Worm (Caenorhabditis elegans) whole organism, young adult: ENCODE results near the gene exc-9.

ENCODE experiments used
- B0019.2 ChIP-seq: fragments of 200-800 bp; sonication (Bioruptor generic); conservative IDR thresholded peaks from 2 replicates; pipeline ENCODE4 v1.3.6; 2022; ENCODE audit warnings: missing genetic modification reagents, missing genetic modification characterization, missing compliant biosample characterization
- B0035.1 ChIP-seq: sonication (generic microtip); optimal IDR thresholded peaks from 2 replicates; lab custom pipeline; 2016; ENCODE audit warnings: missing genetic modification characterization, mild to moderate bottlenecking, missing compliant biosample characterization, missing genotype, missing genetic modification reagents
- B0261.1 ChIP-seq: sonication (generic microtip); optimal IDR thresholded peaks from 2 replicates; lab custom pipeline; 2016; ENCODE audit warnings: mild to moderate bottlenecking, missing genetic modification characterization, moderate library complexity, missing compliant biosample characterization
- C06A6.2 ChIP-seq: fragments of 200-800 bp; sonication (Bioruptor generic); conservative IDR thresholded peaks from 2 replicates; pipeline ENCODE4 v1.3.6; 2022; ENCODE audit warnings: missing genetic modification characterization, missing compliant biosample characterization
- F49E8.2 ChIP-seq: sonication (generic microtip); optimal IDR thresholded peaks from 3 replicates; lab custom pipeline; 2017; ENCODE audit warnings: missing genetic modification characterization, mild to moderate bottlenecking, missing compliant biosample characterization, antibody characterized with exemption, moderate library complexity; ENCODE audit not compliant: insufficient read depth
- F52B5.7 ChIP-seq: sonication (generic microtip); optimal IDR thresholded peaks from 2 replicates; lab custom pipeline; 2016; ENCODE audit warnings: mild to moderate bottlenecking, missing genetic modification characterization, missing compliant biosample characterization
- ZK185.1 ChIP-seq: sonication (generic microtip); optimal IDR thresholded peaks from 2 replicates; lab custom pipeline; 2016; ENCODE audit warnings: mild to moderate bottlenecking, missing genetic modification characterization, missing compliant biosample characterization; ENCODE audit not compliant: poor library complexity, severe bottlenecking
- athp-1 ChIP-seq: sonication (generic microtip); optimal IDR thresholded peaks from 2 replicates; lab custom pipeline; 2017; ENCODE audit warnings: mild to moderate bottlenecking, missing genetic modification characterization, missing compliant biosample characterization
- attf-3 ChIP-seq: fragments of 200-800 bp; sonication (Bioruptor generic); conservative IDR thresholded peaks from 2 replicates; pipeline ENCODE4 v1.3.6; 2022; ENCODE audit warnings: missing genetic modification reagents, missing genetic modification characterization, missing compliant biosample characterization
- attf-6 ChIP-seq: fragments of 200-800 bp; sonication (Bioruptor generic); IDR thresholded peaks from 2 replicates; pipeline ENCODE4 v1.3.6; 2022; ENCODE audit warnings: missing genetic modification reagents, missing genetic modification characterization, missing compliant biosample characterization
- bed-1 ChIP-seq: fragments of 200-800 bp; sonication (Bioruptor generic); IDR thresholded peaks from 2 replicates; pipeline ENCODE4 v1.3.6; 2022; ENCODE audit warnings: missing genetic modification reagents, missing genetic modification characterization, missing compliant biosample characterization
- bed-2 ChIP-seq: fragments of 200-800 bp; sonication (Bioruptor generic); IDR thresholded peaks from 2 replicates; pipeline ENCODE4 v1.3.6; 2022; ENCODE audit warnings: missing genetic modification reagents, missing genetic modification characterization, missing compliant biosample characterization
- cebp-2 ChIP-seq: fragments of 200-800 bp; sonication (Bioruptor generic); IDR thresholded peaks from 2 replicates; pipeline ENCODE4 v1.3.6; 2022; ENCODE audit warnings: missing genetic modification characterization, missing compliant biosample characterization
- ceh-100 ChIP-seq: fragments of 200-800 bp; sonication (Bioruptor generic); IDR thresholded peaks from 2 replicates; pipeline ENCODE4 v1.3.6; 2022; ENCODE audit warnings: missing genetic modification reagents, missing genetic modification characterization, missing compliant biosample characterization
- ceh-79 ChIP-seq: sonication (generic microtip); optimal IDR thresholded peaks from 2 replicates; lab custom pipeline; 2017; ENCODE audit warnings: mild to moderate bottlenecking, missing genetic modification characterization, missing compliant biosample characterization
- ceh-91 ChIP-seq: fragments of 200-800 bp; sonication (Bioruptor generic); IDR thresholded peaks from 2 replicates; pipeline ENCODE4 v1.3.6; 2022; ENCODE audit warnings: missing genetic modification reagents, missing genetic modification characterization, missing compliant biosample characterization
- die-1 ChIP-seq: sonication (generic microtip); optimal IDR thresholded peaks from 2 replicates; lab custom pipeline; 2016; ENCODE audit warnings: missing genotype, mild to moderate bottlenecking, missing genetic modification characterization, missing compliant biosample characterization
- dox-1 ChIP-seq: fragments of 200-800 bp; sonication (Bioruptor generic); IDR thresholded peaks from 2 replicates; pipeline ENCODE4 v1.3.6; 2022; ENCODE audit warnings: missing genetic modification reagents, missing genetic modification characterization, missing compliant biosample characterization
- dpff-1 ChIP-seq: sonication (generic microtip); optimal IDR thresholded peaks from 2 replicates; lab custom pipeline; 2017; ENCODE audit warnings: mild to moderate bottlenecking, missing genetic modification characterization, missing compliant biosample characterization
- ekl-4 ChIP-seq: fragments of 200-800 bp; sonication (Bioruptor generic); IDR thresholded peaks from 2 replicates; pipeline ENCODE4 v1.3.6; 2022; ENCODE audit warnings: missing genetic modification reagents, missing genetic modification characterization, missing compliant biosample characterization
- gei-17 ChIP-seq: fragments of 200-800 bp; sonication (Bioruptor generic); optimal IDR thresholded peaks from 2 replicates; lab custom pipeline; 2018; ENCODE audit warnings: mild to moderate bottlenecking, missing genetic modification characterization, missing compliant biosample characterization
- hlh-26 ChIP-seq: fragments of 200-800 bp; sonication (Bioruptor generic); conservative IDR thresholded peaks from 2 replicates; pipeline ENCODE4 v1.3.6; 2022; ENCODE audit warnings: missing genetic modification reagents, missing genetic modification characterization, missing compliant biosample characterization
- hmg-20 ChIP-seq: fragments of 200-800 bp; sonication (Bioruptor generic); IDR thresholded peaks from 2 replicates; pipeline ENCODE4 v1.3.6; 2022; ENCODE audit warnings: missing genetic modification reagents, missing genetic modification characterization, missing compliant biosample characterization
- lag-1 ChIP-seq: fragments of 200-800 bp; sonication (Bioruptor generic); IDR thresholded peaks from 2 replicates; pipeline ENCODE4 v1.3.6; 2022; ENCODE audit warnings: missing genetic modification reagents, missing genetic modification characterization, missing compliant biosample characterization
- lin-40 ChIP-seq: sonication (generic microtip); optimal IDR thresholded peaks from 2 replicates; lab custom pipeline; 2016; ENCODE audit warnings: missing genetic modification characterization, mild to moderate bottlenecking, missing compliant biosample characterization, missing genotype, missing genetic modification reagents
- lsl-1 ChIP-seq: fragments of 200-800 bp; sonication (Bioruptor generic); optimal IDR thresholded peaks from 2 replicates; lab custom pipeline; 2018; ENCODE audit warnings: mild to moderate bottlenecking, missing genetic modification characterization, moderate library complexity, missing compliant biosample characterization
- madf-10 ChIP-seq: sonication (generic microtip); optimal IDR thresholded peaks from 2 replicates; lab custom pipeline; 2016; ENCODE audit warnings: mild to moderate bottlenecking, missing genetic modification characterization, missing compliant biosample characterization
- madf-6 ChIP-seq: fragments of 200-800 bp; sonication (Bioruptor generic); IDR thresholded peaks from 2 replicates; pipeline ENCODE4 v1.3.6; 2022; ENCODE audit warnings: missing genetic modification reagents, missing genetic modification characterization, missing compliant biosample characterization
- madf-8 ChIP-seq: fragments of 200-800 bp; sonication (Bioruptor generic); conservative IDR thresholded peaks from 2 replicates; pipeline ENCODE4 v1.3.6; 2022; ENCODE audit warnings: missing genetic modification reagents, missing genetic modification characterization, missing compliant biosample characterization
- mes-4 ChIP-seq: sonication (generic microtip); optimal IDR thresholded peaks from 2 replicates; lab custom pipeline; 2016; ENCODE audit warnings: missing genotype, missing genetic modification characterization, missing compliant biosample characterization
- nfya-2 ChIP-seq: fragments of 200-800 bp; sonication (Bioruptor generic); IDR thresholded peaks from 2 replicates; pipeline ENCODE4 v1.3.6; 2022; ENCODE audit warnings: missing genetic modification reagents, missing genetic modification characterization, missing compliant biosample characterization
- nfyb-1 ChIP-seq: fragments of 200-800 bp; sonication (Bioruptor generic); IDR thresholded peaks from 2 replicates; pipeline ENCODE4 v1.3.6; 2022; ENCODE audit warnings: missing genetic modification reagents, missing genetic modification characterization, missing compliant biosample characterization
- nhr-120 ChIP-seq: fragments of 200-800 bp; sonication (Bioruptor generic); IDR thresholded peaks from 2 replicates; pipeline ENCODE4 v1.3.6; 2022; ENCODE audit warnings: missing genetic modification characterization, missing compliant biosample characterization
- nhr-80 ChIP-seq: sonication (generic microtip); optimal IDR thresholded peaks from 2 replicates; lab custom pipeline; 2016; ENCODE audit warnings: missing genetic modification characterization, missing compliant biosample characterization
- nhr-90 ChIP-seq: sonication (generic microtip); optimal IDR thresholded peaks from 2 replicates; lab custom pipeline; 2016; ENCODE audit warnings: missing genotype, mild to moderate bottlenecking, missing genetic modification characterization, missing compliant biosample characterization
- pha-4 ChIP-seq: fragments of 150-350 bp; sonication (generic microtip); optimal IDR thresholded peaks from 2 replicates; lab custom pipeline; 2014; ENCODE audit warnings: missing biosample characterization, missing genetic modification reagents, missing genetic modification characterization
- repo-1 ChIP-seq: sonication (generic microtip); optimal IDR thresholded peaks from 2 replicates; lab custom pipeline; 2017; ENCODE audit warnings: mild to moderate bottlenecking, missing genetic modification characterization, missing compliant biosample characterization
- rpc-1 ChIP-seq, 2 experiments: fragments of 150-350 bp in 1 of 2; sonication (generic microtip) in 1 of 2; optimal IDR thresholded peaks; 2 replicates each; lab custom pipeline; 2014 to 2018; ENCODE audit warnings: missing biosample characterization in 1 of 2, missing genetic modification characterization in 1 of 2, missing genetic modification reagents in 1 of 2, missing genotype in 1 of 2
- sea-2 ChIP-seq: fragments of 200-800 bp; sonication (Bioruptor generic); IDR thresholded peaks from 2 replicates; pipeline ENCODE4 v1.3.6; 2022; ENCODE audit warnings: missing genetic modification characterization, missing compliant biosample characterization
- snpc-1.1 ChIP-seq: sonication (generic microtip); optimal IDR thresholded peaks from 2 replicates; lab custom pipeline; 2017; ENCODE audit warnings: missing genetic modification characterization, mild to moderate bottlenecking, missing compliant biosample characterization, antibody characterized with exemption, moderate library complexity, missing genotype, missing genetic modification reagents; ENCODE audit not compliant: insufficient read depth
- snpc-1.3 ChIP-seq: sonication (generic microtip); optimal IDR thresholded peaks from 2 replicates; lab custom pipeline; 2017; ENCODE audit warnings: missing genetic modification characterization, mild to moderate bottlenecking, missing compliant biosample characterization, antibody characterized with exemption, moderate library complexity, missing genotype, missing genetic modification reagents; ENCODE audit not compliant: insufficient read depth
- snpc-4 ChIP-seq, 5 experiments: fragments of 150-350 bp in 1 of 5; sonication (generic microtip) in 4 of 5; optimal IDR thresholded peaks; 2 replicates each; lab custom pipeline; 2014 to 2018; ENCODE audit warnings: missing genetic modification characterization in 5 of 5, missing biosample characterization in 3 of 5, antibody characterized with exemption in 2 of 5, mild to moderate bottlenecking in 2 of 5, missing compliant biosample characterization in 2 of 5, missing genotype in 2 of 5, moderate library complexity in 2 of 5, missing genetic modification reagents in 1 of 5
- tbx-9 ChIP-seq: sonication (generic microtip); optimal IDR thresholded peaks from 2 replicates; lab custom pipeline; 2016; ENCODE audit warnings: borderline replicate concordance, missing genetic modification characterization, inconsistent platforms, missing compliant biosample characterization
- zim-3 ChIP-seq: sonication (generic microtip); optimal IDR thresholded peaks from 2 replicates; lab custom pipeline; 2017; ENCODE audit warnings: mild to moderate bottlenecking, missing genetic modification characterization, moderate library complexity, missing compliant biosample characterization
- ztf-25 ChIP-seq: fragments of 200-800 bp; sonication (Bioruptor generic); IDR thresholded peaks from 2 replicates; pipeline ENCODE4 v1.3.6; 2022; ENCODE audit warnings: missing genetic modification reagents, missing genetic modification characterization, missing compliant biosample characterization

Gene exc-9

DNA sequence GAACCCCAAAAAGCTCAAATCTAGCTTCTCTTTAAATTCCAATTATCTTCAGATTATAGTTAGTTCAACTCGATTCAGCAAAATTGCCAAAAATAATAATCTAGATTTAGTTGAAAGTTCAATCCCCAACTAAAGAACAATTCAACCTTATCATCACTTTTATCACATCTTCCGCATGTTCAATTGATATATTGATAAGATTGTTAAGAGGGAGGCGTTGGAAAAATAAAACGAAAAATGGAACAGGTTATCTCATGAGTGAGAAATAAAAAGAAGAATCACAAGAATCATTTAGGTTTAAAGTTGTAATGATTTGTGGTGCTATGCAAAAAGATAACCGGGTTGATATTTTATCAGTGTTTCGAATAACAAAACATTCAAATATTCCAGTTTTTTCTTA is 44.9 kb upstream of the exc-9 start (continued):
- TF ChIP-seq nhr-80 (tag; lab: Kevin White, UChicago): no peak
- TF ChIP-seq madf-6: no peak
- TF ChIP-seq nfya-2 (GFP tag; lab: Robert Waterston, UW): no peak

DNA sequence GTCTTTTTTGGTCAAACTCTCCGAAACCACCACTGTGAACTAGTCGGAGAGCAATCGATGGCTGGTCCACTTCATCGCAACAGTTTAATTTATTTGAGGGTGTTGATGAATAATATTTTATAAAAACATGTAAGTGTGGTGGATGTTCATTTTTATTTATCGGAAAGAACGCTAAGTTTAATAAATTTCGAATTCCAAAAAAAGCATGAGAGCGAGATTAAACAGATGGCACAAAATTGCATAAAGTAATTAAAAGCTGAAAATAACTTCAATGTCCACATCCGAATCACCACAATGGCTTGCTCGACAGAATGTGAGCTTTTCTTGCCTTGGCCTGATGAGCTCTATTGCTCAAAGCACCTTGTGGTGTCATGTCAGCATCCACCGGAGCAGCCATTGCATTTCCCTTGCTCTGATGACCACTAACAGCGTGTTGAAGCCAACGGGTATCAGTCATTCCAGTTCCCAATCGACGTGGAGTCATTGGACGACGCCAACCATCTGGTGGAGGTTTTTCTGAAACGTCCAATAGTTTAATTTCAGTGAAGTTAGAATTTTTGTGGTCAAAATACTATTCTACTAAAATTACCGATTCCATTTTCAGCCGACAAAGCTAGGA is 43.0 kb upstream of the exc-9 start:
- no peak for TF ChIP-seq B0019.2 (GFP tag; lab: Robert Waterston, UW)
- TF ChIP-seq ztf-25 (GFP tag; lab: Robert Waterston, UW): no peak
- no peak for TF ChIP-seq bed-2 (GFP tag; lab: Robert Waterston, UW)
- no peak for TF ChIP-seq ceh-100
- TF ChIP-seq ceh-79 (tag; lab: Kevin White, UChicago): peak; percentile 19
- no peak for TF ChIP-seq rpc-1 (optimal IDR thresholded peaks at IDR 0.05; lab: Kevin White, UChicago)
- no peak for TF ChIP-seq rpc-1 (tag; optimal IDR thresholded peaks at IDR 0.05; lab: Kevin White, UChicago)
- no peak for TF ChIP-seq sea-2
- TF ChIP-seq repo-1 (tag; lab: Kevin White, UChicago): peak; percentile 73
- TF ChIP-seq nhr-90 (tag; lab: Kevin White, UChicago): no peak
- TF ChIP-seq madf-10 (tag; lab: Kevin White, UChicago): no peak
- no peak for TF ChIP-seq ZK185.1
- TF ChIP-seq B0261.1 (tag; lab: Kevin White, UChicago): no peak
- no peak for TF ChIP-seq lsl-1
- 0 out of 2 replicates have a peak, but pooled peaks have one; percentile 6 for TF ChIP-seq cebp-2
- TF ChIP-seq hlh-26 (GFP tag; lab: Robert Waterston, UW): no peak
- TF ChIP-seq snpc-1.1 (tag; lab: Kevin White, UChicago): no peak
- TF ChIP-seq nhr-120 (GFP tag; lab: Robert Waterston, UW): no peak
- no peak for TF ChIP-seq snpc-1.3 (tag; lab: Kevin White, UChicago)
- peak; percentile 17 for TF ChIP-seq die-1
- TF ChIP-seq pha-4 (tag; lab: Kevin White, UChicago): no peak
- TF ChIP-seq dox-1 (GFP tag; lab: Robert Waterston, UW): peak; percentile 30; the same call in 1 of the 2 replicates
- TF ChIP-seq F52B5.7 (tag; lab: Kevin White, UChicago): peak; percentile 89
- peak; percentile 28 for TF ChIP-seq B0035.1 (tag; lab: Kevin White, UChicago)
- no peak for TF ChIP-seq lin-40
- TF ChIP-seq dpff-1 (tag; lab: Kevin White, UChicago): peak; percentile 7
- no peak for TF ChIP-seq lag-1 (GFP tag; lab: Robert Waterston, UW)
- no peak for TF ChIP-seq C06A6.2 (GFP tag; lab: Robert Waterston, UW)
- no peak for TF ChIP-seq hmg-20 (GFP tag; lab: Robert Waterston, UW)
- TF ChIP-seq mes-4 (tag; lab: Kevin White, UChicago): no peak
- TF ChIP-seq ekl-4 (GFP tag; lab: Robert Waterston, UW): 0 out of 2 replicates have a peak, but pooled peaks have one; percentile 30
- TF ChIP-seq snpc-4 (GFP tag; optimal IDR thresholded peaks at IDR 0.05; lab: Kevin White, UChicago): no peak
- TF ChIP-seq snpc-4 (tag; optimal IDR thresholded peaks at IDR 0.05; lab: Kevin White, UChicago): peak in 1 of 4 experiments; percentile 35
- peak; percentile 16 for TF ChIP-seq athp-1 (tag; lab: Kevin White, UChicago)
- TF ChIP-seq ceh-91 (GFP tag; lab: Robert Waterston, UW): no peak
- TF ChIP-seq attf-6: peak; percentile 60; the same call in 1 of the 2 replicates
- no peak for TF ChIP-seq bed-1
- no peak for TF ChIP-seq zim-3 (tag; lab: Kevin White, UChicago)
- no peak for TF ChIP-seq nfyb-1 (GFP tag; lab: Robert Waterston, UW)
- TF ChIP-seq tbx-9: no peak
- no peak for TF ChIP-seq F49E8.2 (tag; lab: Kevin White, UChicago)
- TF ChIP-seq attf-3 (GFP tag; lab: Robert Waterston, UW): no peak
- TF ChIP-seq gei-17 (GFP tag; lab: Kevin White, UChicago): peak; percentile 11
- no peak for TF ChIP-seq madf-8
- TF ChIP-seq nhr-80 (tag; lab: Kevin White, UChicago): no peak
